Worm (Caenorhabditis elegans): ENCODE data around the gene C03G5.14.
"Not testable (repeated sequence)": the region's sequence is repeated elsewhere in the genome, so short reads cannot be mapped to it uniquely, and the experiment has no call there.

DNA sequence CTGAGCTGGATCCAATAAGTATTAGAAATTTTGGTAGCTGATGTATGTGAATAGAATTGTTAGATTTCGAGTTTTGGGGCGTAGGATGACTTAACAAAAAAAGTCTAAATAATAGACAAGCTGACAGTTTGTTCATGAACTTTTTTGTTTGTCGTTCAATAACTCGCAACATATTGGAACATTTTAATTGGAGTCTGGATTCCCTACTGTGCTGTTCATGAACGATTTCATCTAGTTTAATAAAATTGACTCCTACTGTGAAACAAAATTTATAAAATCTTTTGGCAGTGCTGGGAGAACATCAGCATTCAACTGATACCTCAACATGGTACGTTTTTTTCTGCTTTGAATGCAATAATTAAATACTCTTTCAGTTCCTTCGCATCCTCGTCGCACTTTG is 19.8 kb downstream of the C03G5.14 start, which contains the start of gene nspc-7:
- TF ChIP-seq med-1 (GFP tag; optimal IDR thresholded peaks at IDR 0.05; ENCODE audit: insufficient read depth); flt-1 (GFP tag; IDR thresholded peaks at IDR 0.05); tab-1 (GFP tag; IDR thresholded peaks at IDR 0.05); ref-1 (GFP tag; conservative IDR thresholded peaks at IDR 0.05); cog-1 (tag; optimal IDR thresholded peaks at IDR 0.05); T22C8.4 (GFP tag; IDR thresholded peaks at IDR 0.05); klf-2 (GFP tag; conservative IDR thresholded peaks at IDR 0.05); ztf-23 (GFP tag; IDR thresholded peaks at IDR 0.05); ztf-29 (GFP tag; IDR thresholded peaks at IDR 0.05): not testable (repeated sequence)

All from whole organism, midembryonic.